Fruit fly (Drosophila melanogaster) ovary, adult (tissue): Measurements from ENCODE around the gene CG7366.
"Not testable (repeated sequence)": the region's sequence is repeated elsewhere in the genome, so short reads cannot be mapped to it uniquely, and the experiment has no call there.

Source experiments
- CG17801 ChIP-seq: fragments of 200-800 bp; optimal IDR thresholded peaks from 2 replicates; lab custom pipeline; 2019; ENCODE audit warnings: missing biosample characterization, mild to moderate bottlenecking, missing genetic modification characterization, moderate library complexity; ENCODE audit not compliant: partially characterized antibody

CG7366 gene

DNA sequence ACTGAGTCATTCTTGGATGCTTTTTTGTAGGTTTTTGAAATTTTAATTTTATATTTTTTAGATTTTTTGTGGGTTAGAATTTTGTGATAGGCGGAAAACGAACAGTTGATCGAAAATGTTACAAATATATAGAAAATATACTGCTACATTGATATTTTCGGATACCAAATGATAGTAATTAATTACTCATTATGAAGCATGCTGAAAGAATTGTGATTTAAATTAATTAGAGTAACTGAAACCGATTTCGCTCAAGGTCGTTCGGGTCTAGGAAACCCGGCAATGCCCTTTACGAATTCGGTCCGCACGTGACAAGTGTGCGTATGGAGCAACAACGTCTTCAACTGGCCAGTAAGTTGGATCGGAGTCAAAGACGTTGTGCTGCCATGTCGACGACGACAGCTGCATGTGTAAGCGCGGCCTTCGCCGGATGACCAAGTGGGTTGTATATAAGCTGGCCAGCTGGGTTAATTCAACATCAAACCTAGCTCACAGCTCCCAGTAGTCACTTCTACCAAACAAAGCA is at the start of gene CG7366, which contains the start of gene CG13679:
TSS of gene CG7366 (minus strand) at position 101 of the 526 bp plus-strand sequence.
TSS of gene CG13679 (plus strand) at position 476 of the 526 bp plus-strand sequence.
- no peak for TF ChIP-seq CG17801 (GFP tag; lab: Kevin White, UChicago)

DNA sequence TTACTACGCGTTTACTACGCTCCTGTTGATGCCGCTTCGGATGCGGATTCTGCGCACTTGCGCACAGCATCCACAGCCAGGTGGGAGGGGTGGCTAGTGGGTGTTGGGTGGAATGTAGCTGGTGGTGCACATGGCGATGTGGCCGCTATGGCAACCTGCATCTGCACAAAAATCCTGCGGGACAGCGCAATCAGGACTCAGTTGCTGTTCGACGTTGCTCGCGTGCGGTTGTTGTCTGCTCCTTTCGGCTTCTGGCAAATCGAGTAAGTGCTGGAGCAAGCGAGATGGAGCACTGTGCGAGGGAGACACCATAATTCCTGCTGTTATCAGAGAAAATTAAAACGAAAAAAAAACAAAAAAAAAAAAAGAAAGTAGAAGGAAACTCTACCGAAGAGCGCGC is 38.7 kb upstream of the CG7366 start:
- no peak for TF ChIP-seq CG17801 (GFP tag; lab: Kevin White, UChicago)

DNA sequence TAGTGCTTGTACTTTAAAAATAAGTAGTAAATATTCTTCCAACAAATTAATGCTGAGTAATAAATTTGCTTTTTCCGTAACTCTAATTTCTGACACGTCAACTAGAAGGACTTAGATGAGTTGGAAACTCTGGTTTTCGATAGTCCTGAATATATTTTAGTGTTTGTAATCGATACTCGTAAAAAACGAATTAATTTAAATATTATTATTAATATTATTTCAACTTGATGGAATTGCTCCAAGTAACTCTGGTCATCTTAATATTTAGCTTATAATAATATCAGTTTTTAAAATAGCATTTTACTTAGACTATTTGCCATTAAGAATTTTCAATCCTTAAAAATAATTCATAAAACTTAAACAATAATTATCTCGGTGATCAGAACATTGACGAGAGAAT is 38.3 kb upstream of the CG7366 start, which contains the start of gene CG7213:
TSS of gene CG7213 (minus strand) at position 101 of the 400 bp plus-strand sequence.
- TF ChIP-seq CG17801 (GFP tag; lab: Kevin White, UChicago), result no peak

DNA sequence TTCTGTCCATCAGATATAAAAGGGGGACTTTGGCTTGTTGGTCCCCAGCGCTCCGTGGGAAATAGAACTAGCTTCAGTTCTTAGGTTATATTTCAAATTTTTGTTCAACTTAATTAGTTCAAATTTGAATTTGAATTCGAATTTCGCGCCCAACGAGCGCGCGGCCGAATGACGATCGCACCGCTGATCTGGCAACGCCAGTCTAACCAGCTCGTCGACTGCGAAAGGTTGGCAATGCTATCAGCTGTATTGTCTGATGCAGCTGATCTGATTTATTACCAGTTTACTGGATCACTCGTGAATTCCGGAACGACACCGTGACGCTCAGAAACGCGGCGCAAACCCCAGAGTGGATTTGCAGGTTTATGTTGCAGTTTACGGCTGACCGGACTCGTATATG is 36.1 kb upstream of the CG7366 start, which contains the start of gene Dscam4:
TSS of gene Dscam4 (plus strand) at position 301 of the 400 bp plus-strand sequence.
- TF ChIP-seq CG17801 (GFP tag; lab: Kevin White, UChicago), result not testable (repeated sequence)

DNA sequence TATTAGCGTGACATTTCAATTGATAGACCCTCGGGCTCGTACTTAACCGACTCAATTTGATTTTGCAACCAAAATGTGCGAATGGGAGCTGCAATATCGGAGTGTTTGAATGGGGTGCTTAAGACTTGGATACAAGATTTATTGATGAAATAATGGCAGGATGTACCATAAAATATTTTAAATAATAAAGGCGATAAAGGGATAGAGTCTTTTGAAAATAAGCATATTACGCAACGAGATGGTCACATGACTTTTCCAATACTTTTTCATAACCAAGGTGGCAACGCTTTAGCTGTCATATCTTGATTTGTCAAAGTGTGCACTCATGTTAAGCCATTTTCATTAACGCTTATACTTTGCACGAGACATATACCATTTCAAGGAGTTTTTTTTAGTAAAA is 26.7 kb upstream of the CG7366 start, which contains the start of gene eIF4E3:
TSS of gene eIF4E3 (plus strand) at position 301 of the 400 bp plus-strand sequence.
- TF ChIP-seq CG17801 (GFP tag; lab: Kevin White, UChicago), result no peak

DNA sequence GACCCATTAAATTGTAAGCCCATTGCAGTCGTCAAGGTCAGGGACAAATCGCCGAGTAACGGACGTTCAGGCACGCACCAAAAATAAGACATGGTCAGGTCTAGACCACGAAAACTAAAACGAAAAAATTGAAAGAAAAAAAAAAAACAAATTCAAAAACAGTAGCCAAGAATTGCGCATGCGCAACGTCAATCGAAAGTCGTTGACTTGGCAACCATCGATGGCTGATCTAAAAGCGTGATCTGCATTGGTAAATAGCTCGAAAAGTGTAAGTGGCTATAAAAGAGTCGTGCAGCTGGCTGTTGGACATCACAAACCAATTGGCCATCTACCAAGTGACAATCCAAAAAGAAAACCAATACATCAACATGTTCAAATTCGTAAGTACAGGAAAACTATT is 19.6 kb upstream of the CG7366 start, which contains the start of gene CG13678:
TSS of gene CG13678 (plus strand) at position 307 of the 400 bp plus-strand sequence.
- no peak for TF ChIP-seq CG17801 (GFP tag; lab: Kevin White, UChicago)

DNA sequence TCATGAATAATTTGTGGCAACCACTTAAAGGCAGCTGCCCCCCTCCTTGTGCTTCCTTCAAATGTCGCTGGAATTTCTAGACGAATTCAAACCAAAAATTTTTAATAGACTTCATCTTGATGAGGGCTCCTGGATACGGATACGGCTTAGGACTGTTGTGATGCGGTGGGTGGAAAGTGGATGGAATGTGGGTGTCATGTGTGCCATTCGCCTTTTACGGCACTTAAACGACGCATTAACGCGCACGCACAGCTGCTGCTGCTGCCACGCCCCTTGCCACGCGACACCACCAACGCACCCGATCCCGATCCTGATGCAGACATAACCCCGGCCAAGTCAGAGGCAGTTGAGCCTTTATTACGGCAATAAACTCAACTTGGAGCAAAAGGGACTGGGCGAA is 17.5 kb upstream of the CG7366 start:
- TF ChIP-seq CG17801 (GFP tag; lab: Kevin White, UChicago), result no peak

DNA sequence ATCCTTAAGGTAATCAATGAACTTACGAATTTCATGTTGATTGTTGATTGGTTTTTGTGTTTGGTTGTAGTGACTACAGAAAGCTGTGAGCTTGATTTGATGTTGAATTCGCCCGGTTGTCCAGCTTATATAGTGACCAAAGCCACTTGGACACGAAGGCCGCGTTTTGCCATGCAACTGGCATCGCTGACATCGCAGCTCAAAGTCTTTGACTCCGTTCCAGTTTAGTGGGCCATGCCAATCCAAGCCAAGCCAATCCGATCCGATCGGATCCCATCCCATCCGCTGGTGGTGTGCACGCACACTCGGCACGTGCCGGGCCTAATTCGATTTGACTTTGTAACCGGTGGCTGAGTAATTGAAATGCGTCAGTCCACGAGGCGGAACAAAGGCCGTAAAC is 16.7 kb upstream of the CG7366 start, which contains the start of gene CG13674:
TSS of gene CG13674 (minus strand) at position 101 of the 400 bp plus-strand sequence.
- no peak for TF ChIP-seq CG17801 (GFP tag; lab: Kevin White, UChicago)

DNA sequence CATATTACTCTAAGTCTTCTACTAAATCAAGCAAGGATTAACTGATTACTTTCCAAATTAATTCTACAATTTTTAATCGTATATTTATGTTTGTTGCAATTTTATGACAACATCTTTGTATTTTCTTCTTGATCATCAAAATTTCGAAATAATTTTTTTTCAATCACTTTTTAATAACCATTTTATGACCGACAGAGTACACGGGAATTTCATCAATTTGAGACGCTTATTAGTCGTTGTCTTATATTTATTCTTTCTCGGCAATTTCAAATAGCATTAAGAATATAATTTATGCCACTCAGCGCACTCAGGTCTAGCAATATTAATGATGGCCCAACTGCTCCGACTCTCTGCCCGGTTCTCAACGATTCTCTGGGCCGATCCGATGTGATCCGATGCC is 12.8 kb upstream of the CG7366 start, which contains the start of gene CG8012:
TSS of gene CG8012 (plus strand) at position 301 of the 400 bp plus-strand sequence.
- TF ChIP-seq CG17801 (GFP tag; lab: Kevin White, UChicago), result no peak

DNA sequence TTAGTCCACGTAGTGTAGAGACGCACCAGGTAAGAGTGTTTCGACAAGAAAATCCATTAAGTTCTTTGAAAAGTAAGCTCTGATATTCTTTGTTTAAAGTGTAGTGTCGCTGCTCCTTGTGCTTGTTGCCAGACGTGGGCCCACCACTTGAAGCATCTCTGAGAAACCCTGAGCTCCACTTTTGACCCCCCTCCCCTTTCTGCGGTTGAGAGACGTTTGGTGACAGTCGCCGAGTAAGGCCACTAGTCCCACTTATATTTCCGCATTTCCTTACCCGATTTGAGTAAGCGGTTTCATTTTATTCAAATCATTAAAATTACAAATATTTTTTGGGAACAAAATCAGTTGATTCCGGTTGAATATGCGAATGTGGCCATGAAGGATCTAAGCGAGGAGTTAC is 9.4 kb upstream of the CG7366 start, which contains the start of gene CG8006:
TSS of gene CG8006 (plus strand) at position 301 of the 400 bp plus-strand sequence.
- no peak for TF ChIP-seq CG17801 (GFP tag; lab: Kevin White, UChicago)

DNA sequence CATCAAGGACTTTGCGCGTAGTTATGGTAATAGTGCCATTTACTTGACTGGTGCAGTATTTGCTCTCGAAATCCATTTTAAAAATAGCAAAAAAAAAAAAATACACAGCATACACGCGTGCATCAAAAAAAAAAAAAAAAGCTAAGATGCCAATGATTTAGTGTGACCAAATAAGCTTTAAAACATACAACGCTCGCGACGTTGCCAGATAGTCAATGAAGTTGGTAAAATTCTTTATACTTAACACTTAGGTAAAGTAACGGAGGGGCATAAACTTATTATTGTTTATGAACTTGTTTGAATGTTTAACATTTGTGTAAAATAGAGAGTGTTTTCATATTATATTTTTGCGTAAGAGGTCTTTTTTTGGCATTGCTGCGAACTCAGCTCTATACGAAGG is 8.4 kb upstream of the CG7366 start, which contains the start of gene tut:
TSS of gene tut (minus strand) at position 148 of the 400 bp plus-strand sequence.
- TF ChIP-seq CG17801 (GFP tag; lab: Kevin White, UChicago), result no peak

DNA sequence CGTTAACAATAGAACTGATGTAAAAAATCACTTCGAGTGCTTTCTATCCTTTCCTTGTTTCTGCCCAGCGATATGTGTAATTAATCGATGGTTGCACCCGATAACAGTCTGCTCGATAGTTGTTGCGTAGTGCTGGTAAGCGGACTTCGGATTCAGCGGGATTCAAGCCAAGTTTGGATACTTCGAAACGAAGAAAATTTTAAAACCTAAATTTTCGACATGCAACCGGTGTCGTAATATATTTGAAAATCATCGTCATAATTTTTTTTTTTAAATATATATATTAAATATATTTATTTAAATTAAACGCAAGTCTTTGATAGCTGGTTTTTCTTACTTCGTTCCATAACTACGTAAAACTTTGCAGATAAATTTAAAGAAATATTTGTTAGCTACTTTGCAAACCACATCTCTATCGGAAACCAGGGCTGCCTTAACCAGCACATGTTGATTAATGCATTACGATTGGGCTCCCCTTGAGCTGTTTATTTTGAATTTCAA is 4.4 kb downstream of the CG7366 start, which contains the start of the genes UbcE2M and Dhps:
TSS of gene UbcE2M (minus strand) at position 209 of the 501 bp plus-strand sequence.
TSS of gene Dhps (plus strand) at position 429 of the 501 bp plus-strand sequence.
- peak; percentile 73 for TF ChIP-seq CG17801 (GFP tag; lab: Kevin White, UChicago)

DNA sequence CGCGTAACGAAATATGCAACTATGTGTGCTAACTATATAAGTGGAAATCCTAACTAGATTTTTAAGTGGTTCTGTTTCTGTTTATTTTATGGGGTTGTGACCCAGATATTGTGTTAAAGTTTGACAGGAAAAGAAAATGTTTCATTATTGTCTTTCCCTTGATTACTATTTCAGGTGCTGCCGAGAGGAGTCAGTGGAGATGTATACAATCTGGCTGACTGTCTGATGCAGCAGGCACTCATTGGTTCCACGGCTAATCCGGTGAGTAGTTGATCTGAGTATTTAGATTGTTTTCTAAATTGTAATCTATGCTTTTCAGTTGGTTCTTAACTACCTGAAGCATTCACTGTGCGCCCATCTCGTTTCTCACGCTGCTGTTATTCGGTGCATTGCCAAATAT is 9.2 kb downstream of the CG7366 start, which contains the start of gene CG7387:
TSS of gene CG7387 (minus strand) at position 101 of the 400 bp plus-strand sequence.
- TF ChIP-seq CG17801 (GFP tag; lab: Kevin White, UChicago), result no peak

DNA sequence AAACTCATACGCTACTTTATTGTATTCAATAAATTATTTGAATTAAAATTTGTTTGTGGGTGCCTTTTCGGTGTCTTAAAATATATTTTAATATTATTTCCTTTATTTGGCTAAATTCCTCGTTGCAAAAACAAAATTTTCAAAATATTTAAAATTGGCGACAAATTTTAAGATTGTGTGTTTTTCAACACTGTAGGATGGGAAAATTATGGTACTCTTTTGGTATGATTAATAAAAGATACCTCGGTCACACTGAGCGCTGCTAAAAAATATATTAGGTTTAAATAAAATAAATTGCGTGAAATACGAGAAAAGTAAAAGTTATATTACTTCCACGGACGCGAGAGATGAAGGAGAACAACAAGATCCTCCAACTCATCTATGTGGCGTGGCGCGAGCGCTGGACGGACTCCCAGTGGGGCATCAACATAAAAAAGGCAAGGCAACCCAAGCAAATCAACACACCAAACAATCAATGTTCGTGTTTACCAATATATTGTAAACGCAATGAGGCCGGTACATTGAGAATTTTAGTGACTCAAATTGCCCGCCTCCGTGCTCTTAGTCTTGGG is 11.1 kb downstream of the CG7366 start, which contains the start of gene MED24:
TSS of gene MED24 (plus strand) at position 229 of the 572 bp plus-strand sequence.
- TF ChIP-seq CG17801 (GFP tag; lab: Kevin White, UChicago), result peak; percentile 19

DNA sequence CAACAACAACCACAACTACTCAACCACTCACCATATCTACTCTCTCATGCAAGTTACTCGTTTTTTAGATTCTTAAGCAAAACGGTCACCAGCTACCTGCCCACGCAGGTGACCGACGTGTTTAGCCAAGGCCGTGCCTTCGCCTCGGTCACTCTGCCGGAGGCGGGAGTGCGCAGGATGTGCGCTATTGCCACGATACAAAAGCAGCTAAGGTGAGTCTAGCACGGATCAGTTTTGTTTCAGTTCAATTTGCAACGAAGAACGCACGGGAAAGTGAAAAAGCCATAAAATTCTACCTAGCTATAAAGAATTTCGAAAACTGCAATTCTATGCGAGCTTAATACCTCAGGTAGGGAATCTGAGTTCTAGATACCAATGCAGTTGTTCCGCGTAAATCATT is 13.0 kb downstream of the CG7366 start:
- TF ChIP-seq CG17801 (GFP tag; lab: Kevin White, UChicago), result no peak
